Fruit fly (Drosophila melanogaster) whole organism, embryonic: ENCODE results near the gene CG7656.

Experiments used
- Asciz ChIP-seq: fragments of 200-800 bp; sonication (Bioruptor generic); optimal IDR thresholded peaks from 2 replicates; lab custom pipeline; 2017; ENCODE audit warnings: missing biosample characterization, mild to moderate bottlenecking, missing genetic modification characterization, missing genetic modification reagents
- Atf6 ChIP-seq: fragments of 200-800 bp; sonication (Bioruptor generic); IDR thresholded peaks from 2 replicates; pipeline ENCODE4 v1.3.6; 2022; ENCODE audit warnings: missing biosample characterization, missing genetic modification characterization
- B-H1 ChIP-seq: fragments of 200-800 bp; sonication (Bioruptor generic); IDR thresholded peaks from 3 replicates; pipeline ENCODE4 v1.3.6; 2022; ENCODE audit warnings: missing biosample characterization, missing genetic modification characterization
- CG10321 ChIP-seq: fragments of 200-800 bp; sonication (Bioruptor generic); IDR thresholded peaks from 2 replicates; pipeline ENCODE4 v1.3.6; 2022; ENCODE audit warnings: missing biosample characterization, missing genetic modification characterization
- CG12299 ChIP-seq: fragments of 200-800 bp; sonication (Bioruptor generic); optimal IDR thresholded peaks from 2 replicates; lab custom pipeline; 2018; ENCODE audit warnings: missing biosample characterization, mild to moderate bottlenecking, missing genetic modification characterization
- CG13287 ChIP-seq: fragments of 200-800 bp; sonication (Bioruptor generic); IDR thresholded peaks from 2 replicates; pipeline ENCODE4 v1.3.6; 2022; ENCODE audit warnings: missing biosample characterization, missing genetic modification characterization; ENCODE audit not compliant: partially characterized antibody
- CG17568 ChIP-seq: fragments of 200-800 bp; sonication (Bioruptor generic); optimal IDR thresholded peaks from 2 replicates; lab custom pipeline; 2018; ENCODE audit warnings: missing biosample characterization, mild to moderate bottlenecking, missing genetic modification characterization, moderate library complexity
- CG30403 ChIP-seq: fragments of 200-800 bp; sonication (Bioruptor generic); optimal IDR thresholded peaks from 3 replicates; lab custom pipeline; 2016; ENCODE audit warnings: missing biosample characterization, missing genetic modification characterization
- CG31224 ChIP-seq: fragments of 200-800 bp; sonication (Bioruptor generic); IDR thresholded peaks from 2 replicates; pipeline ENCODE4 v1.3.6; 2022; ENCODE audit warnings: missing biosample characterization, missing genetic modification characterization
- CG5245 ChIP-seq: fragments of 200-800 bp; sonication (Bioruptor generic); optimal IDR thresholded peaks from 3 replicates; lab custom pipeline; 2016; ENCODE audit warnings: missing biosample characterization, missing genetic modification characterization
- CG5953 ChIP-seq: fragments of 200-800 bp; sonication (Bioruptor generic); IDR thresholded peaks from 2 replicates; pipeline ENCODE4 v1.3.6; 2022; ENCODE audit warnings: missing biosample characterization, missing genetic modification characterization
- CG6272 ChIP-seq: fragments of 200-800 bp; sonication (Bioruptor generic); IDR thresholded peaks from 2 replicates; pipeline ENCODE4 v1.3.6; 2022; ENCODE audit warnings: missing biosample characterization, missing genetic modification characterization
- CG6654 ChIP-seq: fragments of 200-800 bp; sonication (Bioruptor generic); optimal IDR thresholded peaks from 2 replicates; lab custom pipeline; 2017; ENCODE audit warnings: missing biosample characterization, mild to moderate bottlenecking, missing genetic modification characterization
- CG6791 ChIP-seq: fragments of 200-800 bp; sonication (Bioruptor generic); IDR thresholded peaks from 3 replicates; pipeline ENCODE4 v1.3.6; 2022; ENCODE audit warnings: missing biosample characterization, missing genetic modification characterization; ENCODE audit not compliant: partially characterized antibody
- CG7372 ChIP-seq: fragments of 200-800 bp; sonication (Bioruptor generic); IDR thresholded peaks from 2 replicates; pipeline ENCODE4 v1.3.6; 2022; ENCODE audit warnings: missing biosample characterization, missing genetic modification characterization
- CG7839 ChIP-seq: fragments of 200-800 bp; sonication (Bioruptor generic); optimal IDR thresholded peaks from 3 replicates; lab custom pipeline; 2018; ENCODE audit warnings: missing biosample characterization, mild to moderate bottlenecking, missing genetic modification characterization, moderate library complexity
- CG7987 ChIP-seq: fragments of 200-800 bp; sonication (Bioruptor generic); optimal IDR thresholded peaks from 2 replicates; lab custom pipeline; 2018; ENCODE audit warnings: missing biosample characterization, mild to moderate bottlenecking, missing genetic modification characterization, moderate library complexity
- CG8944 ChIP-seq: fragments of 200-800 bp; sonication (Bioruptor generic); optimal IDR thresholded peaks from 3 replicates; lab custom pipeline; 2016; ENCODE audit warnings: missing biosample characterization, missing genetic modification characterization
- CG9797 ChIP-seq: fragments of 200-800 bp; sonication (Bioruptor generic); optimal IDR thresholded peaks from 3 replicates; lab custom pipeline; 2018; ENCODE audit warnings: missing biosample characterization, mild to moderate bottlenecking, missing genetic modification characterization
- D19B ChIP-seq: fragments of 200-800 bp; sonication (Bioruptor generic); optimal IDR thresholded peaks from 2 replicates; lab custom pipeline; 2017; ENCODE audit warnings: missing biosample characterization, mild to moderate bottlenecking, missing genetic modification characterization
- Ets97D ChIP-seq: fragments of 200-800 bp; sonication (Bioruptor generic); optimal IDR thresholded peaks from 3 replicates; lab custom pipeline; 2016; ENCODE audit warnings: missing biosample characterization, missing genetic modification characterization
- Fer2 ChIP-seq: fragments of 200-800 bp; sonication (Bioruptor generic); optimal IDR thresholded peaks from 2 replicates; lab custom pipeline; 2018; ENCODE audit warnings: missing biosample characterization, mild to moderate bottlenecking, missing genetic modification characterization, moderate library complexity
- HHEX ChIP-seq: fragments of 200-800 bp; sonication (Bioruptor generic); optimal IDR thresholded peaks from 3 replicates; lab custom pipeline; 2017; ENCODE audit warnings: missing biosample characterization, mild to moderate bottlenecking, missing genetic modification characterization, missing genetic modification reagents
- HmgZ ChIP-seq: fragments of 200-800 bp; sonication (Bioruptor generic); optimal IDR thresholded peaks from 2 replicates; lab custom pipeline; 2018; ENCODE audit warnings: missing biosample characterization, mild to moderate bottlenecking, missing genetic modification characterization
- Kr ChIP-seq: fragments of 200-800 bp; sonication (Bioruptor generic); optimal IDR thresholded peaks from 2 replicates; lab custom pipeline; 2017; ENCODE audit warnings: missing biosample characterization, mild to moderate bottlenecking, missing genetic modification characterization
- NC2β ChIP-seq: fragments of 200-800 bp; sonication (Bioruptor generic); optimal IDR thresholded peaks from 2 replicates; lab custom pipeline; 2016; ENCODE audit warnings: missing biosample characterization, missing genetic modification characterization
- Six4 ChIP-seq: fragments of 200-800 bp; sonication (Bioruptor generic); optimal IDR thresholded peaks from 2 replicates; lab custom pipeline; 2016; ENCODE audit warnings: missing biosample characterization, missing genetic modification characterization
- Sox100B ChIP-seq: fragments of 200-800 bp; sonication (Bioruptor generic); optimal IDR thresholded peaks from 3 replicates; lab custom pipeline; 2018; ENCODE audit warnings: missing biosample characterization, mild to moderate bottlenecking, missing genetic modification characterization
- Sry-δ ChIP-seq: fragments of 200-800 bp; sonication (Bioruptor generic); optimal IDR thresholded peaks from 2 replicates; lab custom pipeline; 2016; ENCODE audit warnings: missing biosample characterization, missing genetic modification characterization
- Vsx1 ChIP-seq: fragments of 200-800 bp; sonication (Bioruptor generic); optimal IDR thresholded peaks from 2 replicates; lab custom pipeline; 2017; ENCODE audit warnings: missing biosample characterization, mild to moderate bottlenecking, missing genetic modification characterization, missing genetic modification reagents
- al ChIP-seq: fragments of 200-800 bp; sonication (Bioruptor generic); IDR thresholded peaks from 2 replicates; pipeline ENCODE4 v1.3.6; 2022; ENCODE audit warnings: missing biosample characterization, missing genetic modification characterization
- bbx ChIP-seq: fragments of 200-800 bp; sonication (Bioruptor generic); IDR thresholded peaks from 2 replicates; pipeline ENCODE4 v1.3.6; 2022; ENCODE audit warnings: missing biosample characterization, missing genetic modification characterization; ENCODE audit not compliant: partially characterized antibody
- crol ChIP-seq: fragments of 200-800 bp; sonication (Bioruptor generic); IDR thresholded peaks from 2 replicates; pipeline ENCODE4 v1.3.6; 2022; ENCODE audit warnings: missing biosample characterization, missing genetic modification characterization
- dpn ChIP-seq, 2 experiments: fragments of 200-800 bp; sonication (Bioruptor generic); optimal IDR thresholded peaks; 3 replicates each; lab custom pipeline; 2016; ENCODE audit warnings: missing biosample characterization in 2 of 2, missing genetic modification characterization in 2 of 2
- insv ChIP-seq, 2 experiments: fragments of 200-800 bp; sonication (Bioruptor generic); optimal IDR thresholded peaks; 3 replicates each; lab custom pipeline; 2016 to 2018; ENCODE audit warnings: missing biosample characterization in 2 of 2, missing genetic modification characterization in 2 of 2
- lilli ChIP-seq: fragments of 200-800 bp; sonication (Bioruptor generic); optimal IDR thresholded peaks from 3 replicates; lab custom pipeline; 2016; ENCODE audit warnings: missing biosample characterization, missing genetic modification characterization
- mam ChIP-seq: fragments of 200-800 bp; sonication (Bioruptor generic); optimal IDR thresholded peaks from 3 replicates; lab custom pipeline; 2016; ENCODE audit warnings: missing biosample characterization, missing genetic modification characterization
- nau ChIP-seq: fragments of 200-800 bp; sonication (Bioruptor generic); optimal IDR thresholded peaks from 3 replicates; lab custom pipeline; 2017; ENCODE audit warnings: missing biosample characterization, mild to moderate bottlenecking, missing genetic modification characterization, missing genetic modification reagents
- otp ChIP-seq: fragments of 200-800 bp; sonication (Bioruptor generic); IDR thresholded peaks from 3 replicates; pipeline ENCODE4, ENCODE4 v1.3.6; 2022; ENCODE audit warnings: missing biosample characterization, missing genetic modification characterization
- pan ChIP-seq, 4 experiments: fragments of >200 bp in 3 of 4; fragments of 200-800 bp in 1 of 4; sonication (Bioruptor generic) in 1 of 4; optimal IDR thresholded peaks in 3 of 4; IDR thresholded peaks in 1 of 4; 2 replicates each; pipeline versions ENCODE4 v1.3.6 to Lab custom; 2017 to 2022; ENCODE audit warnings: missing biosample characterization in 2 of 4, missing genetic modification characterization in 2 of 4, mixed read lengths in 1 of 4
- sc ChIP-seq, 3 experiments: fragments of >200 bp in 2 of 3; fragments of 200-800 bp in 1 of 3; sonication (Bioruptor generic) in 1 of 3; optimal IDR thresholded peaks; 2 replicates in 2 of 3; 3 replicates in 1 of 3; lab custom pipeline; 2017; ENCODE audit warnings: mild to moderate bottlenecking in 1 of 3, missing biosample characterization in 1 of 3, missing genetic modification characterization in 1 of 3, missing genetic modification reagents in 1 of 3
- sd ChIP-seq: fragments of 200-800 bp; sonication (Bioruptor generic); optimal IDR thresholded peaks from 3 replicates; lab custom pipeline; 2018; ENCODE audit warnings: missing biosample characterization, mild to moderate bottlenecking, missing genetic modification characterization, moderate library complexity
- sisA ChIP-seq: fragments of 200-800 bp; sonication (Bioruptor generic); IDR thresholded peaks from 2 replicates; pipeline ENCODE4 v1.3.6; 2022; ENCODE audit warnings: missing biosample characterization, missing genetic modification characterization
- slou ChIP-seq: fragments of 200-800 bp; sonication (Bioruptor generic); optimal IDR thresholded peaks from 3 replicates; lab custom pipeline; 2016; ENCODE audit warnings: missing biosample characterization, missing genetic modification characterization
- sqz ChIP-seq: fragments of 200-800 bp; sonication (Bioruptor generic); optimal IDR thresholded peaks from 3 replicates; lab custom pipeline; 2018; ENCODE audit warnings: missing biosample characterization, mild to moderate bottlenecking, missing genetic modification characterization
- sr ChIP-seq: fragments of 200-800 bp; sonication (Bioruptor generic); IDR thresholded peaks from 3 replicates; pipeline ENCODE4 v1.3.6; 2022; ENCODE audit warnings: missing biosample characterization, missing genetic modification characterization
- tin ChIP-seq: fragments of 200-800 bp; sonication (Bioruptor generic); optimal IDR thresholded peaks from 3 replicates; lab custom pipeline; 2016; ENCODE audit warnings: missing biosample characterization, missing genetic modification characterization
- tio ChIP-seq: fragments of 200-800 bp; sonication (Bioruptor generic); optimal IDR thresholded peaks from 2 replicates; lab custom pipeline; 2017; ENCODE audit warnings: missing biosample characterization, missing genetic modification characterization, inconsistent platforms
- zfh1 ChIP-seq: fragments of 200-800 bp; sonication (Bioruptor generic); IDR thresholded peaks from 3 replicates; pipeline ENCODE4 v1.3.6; 2022; ENCODE audit warnings: missing biosample characterization, missing genetic modification characterization

CG7656 gene

DNA sequence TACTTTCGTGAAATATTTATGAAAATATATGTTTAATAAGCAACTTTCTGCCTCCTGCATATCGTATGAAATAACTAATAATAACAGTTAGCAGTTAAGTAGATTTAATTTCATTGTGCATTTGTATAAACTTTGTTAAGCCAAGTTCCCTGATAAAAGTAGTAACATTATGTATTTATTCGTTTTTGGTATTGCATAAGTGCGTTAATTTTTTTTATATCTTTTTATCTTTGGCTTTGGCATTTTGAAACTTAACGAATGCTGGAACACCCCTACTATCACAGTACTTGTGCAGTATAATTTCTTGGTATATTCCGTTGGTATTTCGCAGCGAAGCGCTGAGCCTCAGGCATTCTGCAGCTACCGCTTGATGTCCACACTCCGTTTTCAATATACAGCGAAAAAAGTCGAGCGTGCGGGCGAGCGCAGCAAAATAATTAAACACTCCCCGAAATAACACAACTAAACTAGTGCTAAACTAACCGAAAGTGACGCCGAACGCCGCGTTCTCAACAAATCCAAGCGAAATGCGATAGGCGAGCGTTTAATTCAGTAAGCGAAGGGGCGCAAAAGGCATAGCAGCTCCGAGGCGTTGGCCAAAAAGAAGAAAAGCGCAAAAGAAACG lies 651 bp upstream of the CG7656 start, which contains the start of gene RhoGAP71E (continued):
- TF ChIP-seq CG7987 (GFP tag; lab: Kevin White, UChicago) (peak; percentile 74), D19B (GFP tag; lab: Kevin White, UChicago) (no peak), Sry-δ (GFP tag; lab: Kevin White, UChicago) (no peak), Vsx1 (GFP tag; lab: Kevin White, UChicago) (no peak), Kr (GFP tag; lab: Kevin White, UChicago) (no peak), sqz (GFP tag; lab: Kevin White, UChicago) (no peak), sc (optimal IDR thresholded peaks at IDR 0.05; lab: Kevin White, UChicago) (no peak), sc (GFP tag; optimal IDR thresholded peaks at IDR 0.05; lab: Kevin White, UChicago) (no peak), CG10321 (GFP tag; lab: Robert Waterston, UW) (0 out of 2 replicates have a peak, but pooled peaks have one; percentile 8), CG5953 (GFP tag; lab: Robert Waterston, UW) (no peak), NC2β (GFP tag; lab: Kevin White, UChicago) (peak; percentile 27), sd (tag; lab: Kevin White, UChicago) (no peak), CG12299 (tag; lab: Kevin White, UChicago) (peak; percentile 34), HmgZ (tag; lab: Kevin White, UChicago) (peak; percentile 63), CG17568 (GFP tag; lab: Kevin White, UChicago) (no peak), CG6791 (GFP tag; lab: Robert Waterston, UW) (no peak), nau (peak; percentile 17), lilli (GFP tag; lab: Kevin White, UChicago) (peak; percentile 39), zfh1 (peak; percentile 76), al (GFP tag; lab: Robert Waterston, UW) (peak; percentile 51; the same call in 1 of the 2 replicates), Sox100B (GFP tag; lab: Kevin White, UChicago) (peak; percentile 67), crol (no peak), CG5245 (GFP tag; lab: Kevin White, UChicago) (no peak), CG30403 (GFP tag; lab: Kevin White, UChicago) (no peak), Atf6 (peak; percentile 59), pan (optimal IDR thresholded peaks at IDR 0.05; lab: Kevin White, UChicago) (no peak), pan (GFP tag; optimal IDR thresholded peaks at IDR 0.05 in 1 of 2, IDR thresholded peaks at IDR 0.05 in 1 of 2) (peak in 1 of 2 experiments; percentile 53), sr (GFP tag; lab: Robert Waterston, UW) (no peak), CG31224 (GFP tag; lab: Robert Waterston, UW) (peak; percentile 35; the same call in 1 of the 2 replicates), CG9797 (peak; percentile 87), mam (peak; percentile 27), Six4 (GFP tag; lab: Kevin White, UChicago) (no peak), CG13287 (GFP tag; lab: Robert Waterston, UW) (peak; percentile 53), otp (GFP tag; lab: Robert Waterston, UW) (peak; percentile 35; the same call in 1 of the 3 replicates), Asciz (GFP tag; lab: Kevin White, UChicago) (no peak), CG6272 (GFP tag; lab: Robert Waterston, UW) (no peak), CG8944 (GFP tag; lab: Kevin White, UChicago) (no peak), Ets97D (GFP tag; lab: Kevin White, UChicago) (peak; percentile 5), CG7372 (GFP tag; lab: Robert Waterston, UW) (peak; percentile 65), Fer2 (tag; lab: Kevin White, UChicago) (peak; percentile 40), bbx (GFP tag; lab: Robert Waterston, UW) (peak; percentile 31; the same call in 1 of the 2 replicates), CG7839 (peak; percentile 44), HHEX (peak; percentile 62), CG6654 (GFP tag; lab: Kevin White, UChicago) (no peak), B-H1 (GFP tag; lab: Robert Waterston, UW) (peak; percentile 27; the same call in 1 of the 3 replicates), tio (no peak), insv (GFP tag; optimal IDR thresholded peaks at IDR 0.05; lab: Kevin White, UChicago) (no peak), dpn (GFP tag; optimal IDR thresholded peaks at IDR 0.05; lab: Kevin White, UChicago) (no peak), tin (GFP tag; lab: Kevin White, UChicago) (peak; percentile 30), slou (GFP tag; lab: Kevin White, UChicago) (no peak), sisA (GFP tag; lab: Robert Waterston, UW) (peak; percentile 33)
